Fruit fly (Drosophila melanogaster): Measurements from ENCODE around the gene CG17597.

Gene CG17597

DNA sequence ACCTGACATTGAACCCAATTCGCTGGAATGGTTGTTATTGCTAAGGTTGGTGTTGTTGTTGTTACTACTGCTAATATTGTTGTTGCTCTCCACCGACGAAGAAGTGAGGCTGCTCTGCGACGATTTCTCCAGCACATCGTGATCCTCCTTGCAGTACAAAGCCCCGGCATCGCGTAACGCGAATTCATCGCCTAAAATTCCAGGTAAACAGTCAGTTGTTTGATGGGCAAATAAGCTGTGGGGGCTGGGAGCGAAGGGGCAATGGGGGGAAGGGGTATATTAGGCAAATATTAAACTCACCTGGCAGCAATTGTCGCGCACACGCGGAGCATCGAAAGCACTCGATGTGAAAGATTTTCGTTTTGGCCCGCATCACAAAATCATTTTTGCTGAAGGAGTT is 33.1 kb upstream of the CG17597 start (continued):
- no peak for TF ChIP-seq jigr1 (GFP tag; IDR thresholded peaks at IDR 0.05)
- no peak for TF ChIP-seq CG4730 (GFP tag; IDR thresholded peaks at IDR 0.05)
- TF ChIP-seq dm (GFP tag; optimal IDR thresholded peaks at IDR 0.05) = no peak
- TF ChIP-seq CG2875 (GFP tag; optimal IDR thresholded peaks at IDR 0.05) = peak; percentile 4
- 0 out of 2 replicates have a peak, but pooled peaks have one; percentile 25 for TF ChIP-seq vvl (GFP tag; IDR thresholded peaks at IDR 0.05)
- TF ChIP-seq CG13775 (GFP tag; optimal IDR thresholded peaks at IDR 0.05) = no peak
- TF ChIP-seq fu2 (GFP tag; optimal IDR thresholded peaks at IDR 0.05) = no peak
- no peak for TF ChIP-seq sima (GFP tag; optimal IDR thresholded peaks at IDR 0.05)
- TF ChIP-seq Med (GFP tag) = peak; percentile 65
- TF ChIP-seq TFAM (GFP tag; optimal IDR thresholded peaks at IDR 0.05) = no peak
- no peak for TF ChIP-seq CTCF (GFP tag; optimal IDR thresholded peaks at IDR 0.05)
- no peak for TF ChIP-seq sd (tag; optimal IDR thresholded peaks at IDR 0.05)
- TF ChIP-seq unpg (GFP tag; optimal IDR thresholded peaks at IDR 0.05) = no peak
- TF ChIP-seq org-1 (GFP tag; optimal IDR thresholded peaks at IDR 0.05) = no peak
- TF ChIP-seq MESR4 (GFP tag; optimal IDR thresholded peaks at IDR 0.05) = no peak
- peak; percentile 16; the same call in 1 of the 2 replicates for TF ChIP-seq wdn (GFP tag; IDR thresholded peaks at IDR 0.05)
- no peak for TF ChIP-seq CG30403 (GFP tag; optimal IDR thresholded peaks at IDR 0.05)

DNA sequence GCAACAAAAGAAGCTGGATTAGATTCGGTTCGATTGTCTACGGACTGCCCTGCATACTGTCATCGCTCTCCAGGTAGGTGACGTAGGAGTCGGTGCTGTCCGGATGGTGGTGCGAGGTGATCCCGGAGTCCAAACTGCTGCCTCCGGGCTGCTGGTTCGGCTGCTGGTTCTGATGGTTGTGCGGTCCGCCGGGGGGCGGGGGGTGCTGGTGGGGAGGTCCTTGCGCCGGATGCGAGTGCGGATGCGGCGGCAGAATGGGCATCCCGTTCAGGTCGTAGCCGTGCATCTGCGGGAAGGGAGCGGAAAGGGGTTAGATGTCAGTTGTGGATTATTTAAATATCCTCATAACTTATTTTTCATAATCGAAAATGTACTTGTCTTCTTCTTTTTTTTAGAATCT is 30.0 kb upstream of the CG17597 start:
- TF ChIP-seq CG8765 (GFP tag; IDR thresholded peaks at IDR 0.05) = no peak
- peak; percentile 11 for TF ChIP-seq Jarid2 (GFP tag; optimal IDR thresholded peaks at IDR 0.05)
- TF ChIP-seq Ets65A (GFP tag) = peak; percentile 20
- TF ChIP-seq CG6272 (GFP tag; IDR thresholded peaks at IDR 0.05) = no peak
- no peak for TF ChIP-seq grn (GFP tag; optimal IDR thresholded peaks at IDR 0.05)
- TF ChIP-seq CoRest (tag; optimal IDR thresholded peaks at IDR 0.05) = no peak
- TF ChIP-seq CG8478 (optimal IDR thresholded peaks at IDR 0.05) = peak; percentile 2
- TF ChIP-seq sr (GFP tag; IDR thresholded peaks at IDR 0.05) = peak; percentile 4; the same call in 1 of the 3 replicates
- TF ChIP-seq CG16813 (GFP tag; IDR thresholded peaks at IDR 0.05; ENCODE audit: partially characterized antibody) = 0 out of 3 replicates have a peak, but pooled peaks have one; percentile 22
- peak; percentile 78 for TF ChIP-seq Hr39 (optimal IDR thresholded peaks at IDR 0.05)
- no peak for TF ChIP-seq CG15514 (GFP tag; optimal IDR thresholded peaks at IDR 0.05)

DNA sequence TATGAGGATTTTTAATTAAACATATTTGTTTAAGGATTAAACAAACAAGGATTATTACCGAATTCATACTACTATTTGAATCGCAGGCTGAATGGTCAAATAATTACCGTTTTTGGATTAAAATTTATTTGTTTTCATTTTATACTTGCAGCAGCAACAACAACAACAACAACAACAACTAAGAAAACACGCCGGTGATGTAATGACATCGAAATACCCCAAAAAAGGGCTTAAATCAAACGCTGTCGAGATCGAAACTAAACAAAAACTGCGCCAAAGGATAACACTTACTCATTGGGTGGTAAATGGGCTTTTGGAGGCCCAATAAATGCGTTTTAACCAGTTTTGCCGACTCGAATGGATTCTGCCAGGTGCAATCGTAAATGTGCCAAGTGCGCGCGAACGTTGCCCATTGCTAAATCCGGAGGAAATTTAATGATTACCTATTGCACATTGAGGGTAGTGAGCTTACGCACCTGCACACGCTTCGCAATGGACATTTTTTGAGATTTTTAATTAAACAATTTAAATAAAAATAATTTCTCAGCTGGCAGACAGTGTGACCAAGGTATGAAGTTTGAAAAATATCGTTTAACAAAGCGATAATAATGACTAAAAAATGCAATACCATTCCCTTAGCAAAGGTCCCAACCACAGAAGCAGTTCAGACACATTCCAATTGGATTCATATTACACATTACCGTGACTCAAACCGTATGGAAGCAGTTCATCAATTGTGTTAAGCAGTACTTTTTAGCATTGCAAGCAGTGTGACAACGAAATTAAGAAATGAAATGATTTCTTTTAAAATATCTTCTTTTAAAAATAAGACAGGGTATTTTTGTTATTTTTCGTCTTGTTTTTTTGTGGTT is 27.9 kb upstream of the CG17597 start, which contains the start of the genes CG10602 and mRpL13:
TSS of gene CG10602 (minus strand) at position 588 of the 872 bp plus-strand sequence.
TSS of gene mRpL13 (minus strand) at position 588 of the 872 bp plus-strand sequence.
- TF ChIP-seq CG12219 (GFP tag; optimal IDR thresholded peaks at IDR 0.05) (no peak), Myb (GFP tag; optimal IDR thresholded peaks at IDR 0.05) (peak; percentile 72), Nf-YB (GFP tag; optimal IDR thresholded peaks at IDR 0.05) (no peak), CG7928 (GFP tag; optimal IDR thresholded peaks at IDR 0.05) (no peak), amos (GFP tag; IDR thresholded peaks at IDR 0.05; ENCODE audit: partially characterized antibody) (peak; percentile 25; the same call in 1 of the 2 replicates), CG1529 (GFP tag; optimal IDR thresholded peaks at IDR 0.05) (no peak), CG32767 (GFP tag; IDR thresholded peaks at IDR 0.05) (no peak), NK7.1 (GFP tag; optimal IDR thresholded peaks at IDR 0.05) (no peak), dmrt99B (tag; optimal IDR thresholded peaks at IDR 0.05) (no peak), Atf-2 (GFP tag; optimal IDR thresholded peaks at IDR 0.05) (no peak), CG14710 (tag; optimal IDR thresholded peaks at IDR 0.05) (peak; percentile 68), CG10209 (GFP tag; optimal IDR thresholded peaks at IDR 0.05) (no peak), CkIIα-i1 (GFP tag; IDR thresholded peaks at IDR 0.05) (no peak), CG8765 (GFP tag; IDR thresholded peaks at IDR 0.05) (no peak), CG6272 (GFP tag; IDR thresholded peaks at IDR 0.05) (no peak), Taf1 (GFP tag; IDR thresholded peaks at IDR 0.05) (no peak), CG17612 (GFP tag; IDR thresholded peaks at IDR 0.05) (no peak), abd-A (tag; optimal IDR thresholded peaks at IDR 0.05) (no peak), sqz (GFP tag; optimal IDR thresholded peaks at IDR 0.05) (no peak), danr (GFP tag; IDR thresholded peaks at IDR 0.05) (no peak), Atf6 (GFP tag; IDR thresholded peaks at IDR 0.05) (no peak), CG11560 (tag; IDR thresholded peaks at IDR 0.05) (peak; percentile 49; the same call in 2 of the 3 replicates), CG34422 (GFP tag; IDR thresholded peaks at IDR 0.05) (peak; percentile 61; the same call in 2 of the 3 replicates), Ada2b (GFP tag; IDR thresholded peaks at IDR 0.05) (no peak)

Measured in whole organism, embryonic.